Worm (Caenorhabditis elegans) whole organism, L1 larva: Measurements from ENCODE around the gene F47B10.8.

ENCODE experiments used
- C34B4.2 ChIP-seq: sonication (generic microtip); optimal IDR thresholded peaks from 2 replicates; lab custom pipeline; 2017; ENCODE audit warnings: mild to moderate bottlenecking, missing genetic modification characterization, missing compliant biosample characterization
- F16B12.6 ChIP-seq: fragments of 150-350 bp; optimal IDR thresholded peaks from 2 replicates; lab custom pipeline; 2014; ENCODE audit warnings: missing biosample characterization, missing genetic modification characterization
- ama-1 ChIP-seq: fragments of 150-350 bp; optimal IDR thresholded peaks from 2 replicates; lab custom pipeline; 2014
- ceh-82 ChIP-seq, 3 experiments: fragments of 150-350 bp in 1 of 3; sonication (generic microtip) in 2 of 3; optimal IDR thresholded peaks; 2 replicates each; lab custom pipeline; 2014 to 2017; ENCODE audit warnings: missing biosample characterization in 3 of 3, missing genetic modification characterization in 3 of 3
- ceh-90 ChIP-seq: sonication (generic microtip); optimal IDR thresholded peaks from 2 replicates; lab custom pipeline; 2016; ENCODE audit warnings: missing genetic modification characterization, missing compliant biosample characterization
- ces-1 ChIP-seq: fragments of 150-350 bp; optimal IDR thresholded peaks from 2 replicates; lab custom pipeline; 2014; ENCODE audit warnings: missing biosample characterization, missing genetic modification reagents, missing genetic modification characterization
- dpl-1 ChIP-seq, 3 experiments: fragments of 150-350 bp in 2 of 3; sonication (generic microtip) in 1 of 3; optimal IDR thresholded peaks; 2 replicates each; lab custom pipeline; 2014 to 2017; ENCODE audit warnings: missing biosample characterization in 3 of 3, missing genetic modification characterization in 3 of 3, missing genetic modification reagents in 3 of 3
- efl-3 ChIP-seq: fragments of 200-800 bp; sonication (Bioruptor generic); optimal IDR thresholded peaks from 2 replicates; lab custom pipeline; 2018; ENCODE audit warnings: mild to moderate bottlenecking, missing genetic modification characterization, missing compliant biosample characterization
- egl-13 ChIP-seq: sonication (generic microtip); optimal IDR thresholded peaks from 2 replicates; lab custom pipeline; 2016; ENCODE audit warnings: missing genotype, missing genetic modification reagents, missing genetic modification characterization, missing compliant biosample characterization
- egl-27 ChIP-seq, 2 experiments: fragments of 150-350 bp in 1 of 2; sonication (generic microtip); optimal IDR thresholded peaks; 3 replicates each; lab custom pipeline; 2017 to 2018; ENCODE audit warnings: missing biosample characterization in 2 of 2, missing genetic modification characterization in 2 of 2, missing genetic modification reagents in 2 of 2
- elt-2 ChIP-seq: sonication (generic microtip); optimal IDR thresholded peaks from 2 replicates; lab custom pipeline; 2016; ENCODE audit warnings: missing genetic modification characterization, mild to moderate bottlenecking, inconsistent platforms, missing compliant biosample characterization, missing genetic modification reagents
- elt-3 ChIP-seq, 6 experiments: fragments of 150-350 bp in 1 of 6; sonication (generic microtip); optimal IDR thresholded peaks; 2 replicates each; lab custom pipeline; 2017 to 2018; ENCODE audit warnings: missing biosample characterization in 6 of 6, missing genetic modification characterization in 6 of 6, inconsistent platforms in 1 of 6
- grh-1 ChIP-seq: fragments of 200-800 bp; sonication (Bioruptor generic); IDR thresholded peaks from 2 replicates; pipeline ENCODE4 v1.3.6; 2022; ENCODE audit warnings: missing genetic modification reagents, missing genetic modification characterization, missing compliant biosample characterization
- hlh-4 ChIP-seq: sonication (generic microtip); optimal IDR thresholded peaks from 2 replicates; lab custom pipeline; 2016; ENCODE audit warnings: mild to moderate bottlenecking, missing genetic modification characterization, missing compliant biosample characterization
- isw-1 ChIP-seq: fragments of 200-800 bp; sonication (Bioruptor generic); IDR thresholded peaks from 2 replicates; pipeline ENCODE4 v1.3.6; 2022; ENCODE audit warnings: missing genetic modification characterization, missing compliant biosample characterization
- jun-1 ChIP-seq: fragments of 150-350 bp; optimal IDR thresholded peaks from 2 replicates; lab custom pipeline; 2014; ENCODE audit warnings: missing biosample characterization, missing genetic modification reagents, missing genetic modification characterization
- lin-35 ChIP-seq, 2 experiments: fragments of 150-350 bp; optimal IDR thresholded peaks; 2 replicates each; lab custom pipeline; 2014; ENCODE audit warnings: missing biosample characterization in 2 of 2, missing genetic modification characterization in 2 of 2, missing genetic modification reagents in 2 of 2
- mdl-1 ChIP-seq, 2 experiments: fragments of 150-350 bp; optimal IDR thresholded peaks; 2 replicates each; lab custom pipeline; 2014 to 2017; ENCODE audit warnings: missing biosample characterization in 2 of 2, missing genetic modification characterization in 2 of 2, inconsistent platforms in 1 of 2
- mef-2 ChIP-seq: fragments of 150-350 bp; optimal IDR thresholded peaks from 2 replicates; lab custom pipeline; 2014; ENCODE audit warnings: missing biosample characterization, missing genetic modification characterization
- nhr-11 ChIP-seq: fragments of 150-350 bp; optimal IDR thresholded peaks from 2 replicates; lab custom pipeline; 2014; ENCODE audit warnings: missing biosample characterization, missing genetic modification characterization
- nhr-47 ChIP-seq: sonication (generic microtip); optimal IDR thresholded peaks from 2 replicates; lab custom pipeline; 2016; ENCODE audit warnings: mild to moderate bottlenecking, missing genetic modification characterization, moderate library complexity, missing compliant biosample characterization
- nhr-76 ChIP-seq: sonication (generic microtip); optimal IDR thresholded peaks from 2 replicates; lab custom pipeline; 2017; ENCODE audit warnings: missing biosample characterization, missing genetic modification characterization
- nhr-77 ChIP-seq: fragments of 150-350 bp; optimal IDR thresholded peaks from 2 replicates; lab custom pipeline; 2014; ENCODE audit warnings: missing biosample characterization, missing genetic modification characterization
- nhr-85 ChIP-seq: sonication (generic microtip); peaks from one replicate; lab custom pipeline; 2016; ENCODE audit warnings: missing genetic modification characterization, inconsistent platforms, missing compliant biosample characterization
- rnt-1 ChIP-seq: sonication (generic microtip); optimal IDR thresholded peaks from 2 replicates; lab custom pipeline; 2016; ENCODE audit warnings: mild to moderate bottlenecking, missing genetic modification characterization, moderate library complexity, missing compliant biosample characterization
- skn-1 ChIP-seq: fragments of 150-350 bp; optimal IDR thresholded peaks from 2 replicates; lab custom pipeline; 2014; ENCODE audit warnings: missing biosample characterization, missing genetic modification characterization
- snu-23 ChIP-seq: sonication (generic microtip); optimal IDR thresholded peaks from 2 replicates; lab custom pipeline; 2016; ENCODE audit warnings: missing genetic modification characterization, missing compliant biosample characterization
- sptf-1 ChIP-seq: fragments of 150-350 bp; optimal IDR thresholded peaks from 2 replicates; lab custom pipeline; 2014; ENCODE audit warnings: missing biosample characterization, missing genetic modification characterization
- sup-37 ChIP-seq: fragments of 200-800 bp; sonication (Bioruptor generic); optimal IDR thresholded peaks from 2 replicates; lab custom pipeline; 2018; ENCODE audit warnings: mild to moderate bottlenecking, missing genetic modification characterization, missing compliant biosample characterization
- swsn-7 ChIP-seq: sonication (generic microtip); optimal IDR thresholded peaks from 2 replicates; lab custom pipeline; 2016; ENCODE audit warnings: missing genetic modification characterization, missing compliant biosample characterization
- tbx-2 ChIP-seq: sonication (generic microtip); optimal IDR thresholded peaks from 2 replicates; lab custom pipeline; 2016; ENCODE audit warnings: missing genetic modification characterization, missing compliant biosample characterization
- unc-130 ChIP-seq: fragments of 150-350 bp; optimal IDR thresholded peaks from 2 replicates; lab custom pipeline; 2017; ENCODE audit warnings: missing biosample characterization, missing genetic modification characterization, inconsistent platforms
- unc-98 ChIP-seq: fragments of 200-800 bp; sonication (Bioruptor generic); IDR thresholded peaks from 2 replicates; pipeline ENCODE4 v1.3.6; 2022; ENCODE audit warnings: missing genetic modification characterization, missing compliant biosample characterization
- vab-15 ChIP-seq: sonication (generic microtip); optimal IDR thresholded peaks from 2 replicates; lab custom pipeline; 2017; ENCODE audit warnings: missing genotype, mild to moderate bottlenecking, missing genetic modification characterization, missing compliant biosample characterization
- xbp-1 ChIP-seq: sonication (generic microtip); optimal IDR thresholded peaks from 2 replicates; lab custom pipeline; 2016; ENCODE audit warnings: missing genetic modification characterization, missing compliant biosample characterization
- zag-1 ChIP-seq: fragments of 150-350 bp; optimal IDR thresholded peaks from 2 replicates; lab custom pipeline; 2014; ENCODE audit warnings: missing biosample characterization, missing genetic modification characterization
- zip-4 ChIP-seq: fragments of 200-800 bp; sonication (Bioruptor generic); optimal IDR thresholded peaks from 2 replicates; lab custom pipeline; 2018; ENCODE audit warnings: mild to moderate bottlenecking, missing genetic modification characterization, moderate library complexity, missing compliant biosample characterization

The F47B10.8 gene

DNA sequence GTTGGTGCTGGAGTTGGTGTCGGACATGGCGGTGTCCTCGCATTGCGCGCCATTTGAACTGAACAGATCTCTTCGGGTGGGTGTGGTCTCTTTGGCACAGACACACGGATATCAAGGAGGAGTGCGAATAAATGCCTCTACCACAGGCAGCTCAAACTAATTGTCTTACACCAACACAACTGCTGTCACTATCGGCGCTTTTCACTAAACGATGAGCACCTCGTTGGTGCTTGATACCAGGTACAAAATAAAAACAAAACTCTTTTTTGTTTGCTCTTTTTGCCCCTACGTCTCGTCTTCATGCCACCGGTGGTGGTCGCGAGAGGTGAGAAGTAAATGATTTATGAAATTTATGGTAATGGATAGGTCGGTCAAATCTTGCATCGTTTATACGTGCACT, at the start of gene F47B10.8:
TSS of gene F47B10.8 (minus strand) at position 101 of the 400 bp plus-strand sequence.
- TF ChIP-seq mef-2 (tag; lab: Kevin White, UChicago), result no peak
- TF ChIP-seq rnt-1, result peak; percentile 34

ce11 chrX:10959136-10959535, 48.5 kb upstream of the F47B10.8 start, which contains the start of gene K09C8.2:
Gene K09C8.2, plus strand, starts transcription at chrX:10959436.
- no peak for TF ChIP-seq mef-2 (tag; lab: Kevin White, UChicago)
- no peak for TF ChIP-seq nhr-47 (tag; lab: Kevin White, UChicago)
- TF ChIP-seq efl-3 (GFP tag; lab: Kevin White, UChicago), result no peak
- no peak for TF ChIP-seq rnt-1
- no peak for TF ChIP-seq unc-98
- no peak for TF ChIP-seq dpl-1 (GFP tag; optimal IDR thresholded peaks at IDR 0.05; lab: Kevin White, UChicago)
- TF ChIP-seq egl-27 (tag; optimal IDR thresholded peaks at IDR 0.05; lab: Kevin White, UChicago), result no peak
- no peak for TF ChIP-seq nhr-85
- TF ChIP-seq tbx-2 (tag; lab: Kevin White, UChicago), result no peak
- no peak for TF ChIP-seq F16B12.6 (tag; lab: Kevin White, UChicago)
- no peak for TF ChIP-seq nhr-11 (tag; lab: Kevin White, UChicago)
- TF ChIP-seq nhr-76, result no peak
- TF ChIP-seq, all 84 proteins: peak for 0

- TF ChIP-seq mef-2 (tag; lab: Kevin White, UChicago), result no peak
- no peak for TF ChIP-seq elt-3 (tag; optimal IDR thresholded peaks at IDR 0.05; lab: Kevin White, UChicago)
- no peak for TF ChIP-seq zip-4
- TF ChIP-seq C34B4.2 (tag; lab: Kevin White, UChicago), result no peak
- TF ChIP-seq vab-15 (tag; lab: Kevin White, UChicago), result no peak
- no peak for TF ChIP-seq tbx-2 (tag; lab: Kevin White, UChicago)
- TF ChIP-seq nhr-11 (tag; lab: Kevin White, UChicago), result no peak
- no peak for TF ChIP-seq ceh-90
- no peak for TF ChIP-seq mdl-1 (tag; optimal IDR thresholded peaks at IDR 0.05; lab: Kevin White, UChicago)
- TF ChIP-seq sptf-1 (tag; lab: Kevin White, UChicago), result no peak
- no peak for TF ChIP-seq egl-13
- TF ChIP-seq zag-1, result no peak
- TF ChIP-seq elt-2 (tag; lab: Kevin White, UChicago), result no peak
- no peak for TF ChIP-seq isw-1
- no peak for TF ChIP-seq hlh-4 (tag; lab: Kevin White, UChicago)
- no peak for TF ChIP-seq grh-1
- TF ChIP-seq jun-1 (tag; lab: Kevin White, UChicago), result no peak
Measured at ce11 chrX:10958427-10958826, 47.8 kb upstream of the F47B10.8 start, which contains the start of gene nlp-19. Gene nlp-19, plus strand, starts transcription at chrX:10958727.

DNA sequence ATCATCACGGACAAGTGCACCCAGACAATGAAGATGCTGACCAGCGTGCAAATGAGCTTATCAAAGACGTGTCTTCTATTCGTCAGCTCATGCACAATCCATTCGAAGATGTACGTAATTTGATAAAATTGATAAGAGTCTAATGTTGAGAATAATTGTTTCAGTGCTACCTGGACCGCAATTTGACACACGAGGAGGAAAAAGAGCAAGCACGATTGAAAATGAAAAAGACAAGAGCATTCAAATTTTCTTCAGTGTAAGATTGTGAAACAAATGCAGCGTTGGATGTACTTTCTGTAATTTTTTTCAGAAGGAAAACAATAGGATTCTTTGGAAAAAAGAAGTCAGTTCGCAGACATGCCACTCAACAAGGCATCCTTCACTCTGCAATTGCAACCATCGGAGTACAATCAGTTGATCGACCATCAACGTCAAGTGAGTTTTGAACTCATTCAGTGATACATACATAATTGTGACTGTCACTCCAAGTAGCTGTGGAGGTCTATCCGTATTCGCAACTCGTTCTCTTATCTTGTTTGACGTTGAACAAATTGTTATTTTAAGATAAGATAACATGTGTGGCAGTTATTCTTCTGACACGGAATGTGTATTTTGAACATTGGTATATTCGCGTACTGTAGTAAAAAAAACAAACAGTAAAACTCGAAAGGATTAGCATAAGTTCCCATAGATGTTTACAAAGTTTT, 46.5 kb upstream of the F47B10.8 start:
- TF ChIP-seq elt-2 (tag; lab: Kevin White, UChicago) (peak; percentile 5), skn-1 (no peak)

DNA sequence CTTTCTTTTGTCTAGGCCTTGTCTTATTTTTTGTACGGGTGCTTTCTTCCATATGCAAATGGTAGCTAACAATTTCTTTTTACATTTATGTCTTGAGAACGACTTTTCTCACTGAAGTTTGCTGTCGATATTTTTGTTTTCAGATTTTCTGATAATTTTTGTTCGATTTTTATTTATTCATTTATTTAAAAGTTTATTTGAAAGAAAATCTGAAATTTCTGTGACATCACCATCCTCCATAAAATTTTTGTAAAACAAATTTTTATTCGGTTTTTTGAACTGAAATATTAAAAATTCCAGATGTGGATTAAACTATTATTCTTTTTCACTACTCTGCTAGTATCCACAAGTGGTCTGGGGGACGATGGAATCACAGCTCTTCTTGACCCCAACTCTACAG, 43.2 kb upstream of the F47B10.8 start, which contains the start of gene pbo-4:
TSS of gene pbo-4 (plus strand) at position 301 of the 400 bp plus-strand sequence.
- no peak for TF ChIP-seq sup-37
- no peak for TF ChIP-seq nhr-76
- no peak for TF ChIP-seq elt-3 (tag; optimal IDR thresholded peaks at IDR 0.05; lab: Kevin White, UChicago)
- TF ChIP-seq xbp-1 (tag; lab: Kevin White, UChicago), result no peak
- TF ChIP-seq unc-130 (tag; lab: Kevin White, UChicago), result no peak
- no peak for TF ChIP-seq ces-1 (GFP tag; lab: Kevin White, UChicago)
- no peak for TF ChIP-seq swsn-7
- TF ChIP-seq snu-23 (GFP tag; lab: Kevin White, UChicago), result no peak
- TF ChIP-seq C34B4.2 (tag; lab: Kevin White, UChicago), result no peak
- TF ChIP-seq ceh-82 (tag; optimal IDR thresholded peaks at IDR 0.05; lab: Kevin White, UChicago), result no peak
- no peak for TF ChIP-seq nhr-77 (tag; lab: Kevin White, UChicago)
- TF ChIP-seq tbx-2 (tag; lab: Kevin White, UChicago), result no peak
- no peak for TF ChIP-seq ama-1 (lab: Kevin White, UChicago)
- no peak for TF ChIP-seq zag-1
- no peak for TF ChIP-seq grh-1
- TF ChIP-seq lin-35 (GFP tag; optimal IDR thresholded peaks at IDR 0.05; lab: Kevin White, UChicago), result no peak
